Fruit fly (Drosophila melanogaster): ENCODE data around the gene kmr.

- TF ChIP-seq Hr39 (GFP tag; optimal IDR thresholded peaks at IDR 0.05) (no peak), ss (GFP tag; optimal IDR thresholded peaks at IDR 0.05) (peak; percentile 52 to 68)
Observed at dm6 chr3R:13713541-13713940, 1.5 kb upstream of the kmr start.
